Fruit fly (Drosophila melanogaster) Kc167 (cell line): ENCODE results near the gene ninaA.

Experiments
- Myc ChIP-seq: fragments of >200 bp; optimal IDR thresholded peaks from 2 replicates; lab custom pipeline; 2017; ENCODE audit warnings: missing external identifiers
- psq ChIP-seq: fragments of >200 bp; optimal IDR thresholded peaks from 2 replicates; lab custom pipeline; 2017; ENCODE audit warnings: missing external identifiers

DNA sequence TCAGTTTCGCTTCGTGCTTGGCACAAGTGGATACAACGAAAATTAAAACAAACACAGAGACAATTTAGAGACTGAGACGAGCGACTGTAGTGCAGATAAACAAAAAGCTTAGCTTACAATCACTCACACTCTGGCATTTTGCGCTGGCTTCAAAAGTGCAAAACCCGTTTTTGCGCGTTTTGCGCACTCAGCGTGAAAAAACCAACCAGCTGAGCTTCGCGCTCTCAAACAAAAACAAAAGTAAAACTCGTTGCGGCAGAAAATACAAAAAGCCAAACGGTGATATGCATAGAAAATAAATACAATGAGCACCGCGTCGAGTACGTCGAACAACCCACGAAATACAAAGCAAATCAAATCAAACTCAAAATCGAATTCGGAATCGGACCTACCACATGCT, 36.4 kb upstream of the ninaA start:
- TF ChIP-seq psq (lab: Kevin White, UChicago), result no peak
- no peak for TF ChIP-seq Myc (lab: Kevin White, UChicago)
